Worm (Caenorhabditis elegans) whole organism, L1 larva: ENCODE measurements around the gene copb-2.

Experiments used
- alr-1 ChIP-seq: fragments of 200-800 bp; sonication (Bioruptor generic); optimal IDR thresholded peaks from 2 replicates; lab custom pipeline; 2018; ENCODE audit warnings: borderline replicate concordance, mild to moderate bottlenecking, missing genetic modification characterization, missing compliant biosample characterization
- blmp-1 ChIP-seq: fragments of 150-350 bp; optimal IDR thresholded peaks from 2 replicates; lab custom pipeline; 2014; ENCODE audit warnings: missing biosample characterization, missing genetic modification characterization
- ceh-63 ChIP-seq: fragments of 200-800 bp; sonication (Bioruptor generic); optimal IDR thresholded peaks from 2 replicates; lab custom pipeline; 2018; ENCODE audit warnings: mild to moderate bottlenecking, missing genetic modification characterization, missing compliant biosample characterization
- dpl-1 ChIP-seq, 3 experiments: fragments of 150-350 bp in 2 of 3; sonication (generic microtip) in 1 of 3; optimal IDR thresholded peaks; 2 replicates each; lab custom pipeline; 2014 to 2017; ENCODE audit warnings: missing biosample characterization in 3 of 3, missing genetic modification characterization in 3 of 3, missing genetic modification reagents in 3 of 3
- dsc-1 ChIP-seq: sonication (generic microtip); optimal IDR thresholded peaks from 2 replicates; lab custom pipeline; 2016; ENCODE audit warnings: mild to moderate bottlenecking, missing genetic modification characterization, missing compliant biosample characterization
- efl-1 ChIP-seq, 4 experiments: fragments of 150-350 bp; optimal IDR thresholded peaks in 3 of 4; peaks in 1 of 4; 1 replicate in 1 of 4; 2 replicates in 3 of 4; lab custom pipeline; 2014; ENCODE audit warnings: missing biosample characterization in 2 of 4, missing genetic modification characterization in 2 of 4, missing genetic modification reagents in 2 of 4
- egl-13 ChIP-seq: sonication (generic microtip); optimal IDR thresholded peaks from 2 replicates; lab custom pipeline; 2016; ENCODE audit warnings: missing genotype, missing genetic modification reagents, missing genetic modification characterization, missing compliant biosample characterization
- elt-2 ChIP-seq: sonication (generic microtip); optimal IDR thresholded peaks from 2 replicates; lab custom pipeline; 2016; ENCODE audit warnings: missing genetic modification characterization, mild to moderate bottlenecking, inconsistent platforms, missing compliant biosample characterization, missing genetic modification reagents
- fkh-10 ChIP-seq: sonication (generic microtip); optimal IDR thresholded peaks from 2 replicates; lab custom pipeline; 2017; ENCODE audit warnings: missing biosample characterization, missing genetic modification reagents, missing genetic modification characterization
- fkh-8 ChIP-seq: sonication (generic microtip); optimal IDR thresholded peaks from 2 replicates; lab custom pipeline; 2016; ENCODE audit warnings: mild to moderate bottlenecking, missing genetic modification characterization, missing compliant biosample characterization
- fos-1 ChIP-seq: fragments of 150-350 bp; optimal IDR thresholded peaks from 2 replicates; lab custom pipeline; 2014; ENCODE audit warnings: missing biosample characterization, missing genetic modification characterization
- jun-1 ChIP-seq: fragments of 150-350 bp; optimal IDR thresholded peaks from 2 replicates; lab custom pipeline; 2014; ENCODE audit warnings: missing biosample characterization, missing genetic modification reagents, missing genetic modification characterization
- lin-13 ChIP-seq: fragments of 150-350 bp; optimal IDR thresholded peaks from 2 replicates; lab custom pipeline; 2014; ENCODE audit warnings: missing biosample characterization, missing genetic modification reagents, missing genetic modification characterization
- lin-15B ChIP-seq: fragments of 150-350 bp; sonication (generic microtip); optimal IDR thresholded peaks from 3 replicates; lab custom pipeline; 2014; ENCODE audit warnings: missing biosample characterization, missing genetic modification characterization
- lin-35 ChIP-seq, 2 experiments: fragments of 150-350 bp; optimal IDR thresholded peaks; 2 replicates each; lab custom pipeline; 2014; ENCODE audit warnings: missing biosample characterization in 2 of 2, missing genetic modification characterization in 2 of 2, missing genetic modification reagents in 2 of 2
- lin-39 ChIP-seq: fragments of 150-350 bp; optimal IDR thresholded peaks from 2 replicates; lab custom pipeline; 2014; ENCODE audit warnings: missing biosample characterization, missing genetic modification reagents, missing genetic modification characterization
- mep-1 ChIP-seq: fragments of 150-350 bp; optimal IDR thresholded peaks from 2 replicates; lab custom pipeline; 2014; ENCODE audit warnings: missing biosample characterization, missing genetic modification characterization
- nhr-11 ChIP-seq: fragments of 150-350 bp; optimal IDR thresholded peaks from 2 replicates; lab custom pipeline; 2014; ENCODE audit warnings: missing biosample characterization, missing genetic modification characterization
- nhr-19 ChIP-seq: fragments of 200-800 bp; sonication (Bioruptor generic); conservative IDR thresholded peaks from 2 replicates; pipeline ENCODE4 v1.3.6; 2022; ENCODE audit warnings: missing genetic modification characterization, missing compliant biosample characterization
- nhr-28 ChIP-seq: fragments of 150-350 bp; optimal IDR thresholded peaks from 2 replicates; lab custom pipeline; 2014; ENCODE audit warnings: missing biosample characterization, missing genetic modification characterization
- nhr-47 ChIP-seq: sonication (generic microtip); optimal IDR thresholded peaks from 2 replicates; lab custom pipeline; 2016; ENCODE audit warnings: mild to moderate bottlenecking, missing genetic modification characterization, moderate library complexity, missing compliant biosample characterization
- nhr-71 ChIP-seq: sonication (generic microtip); optimal IDR thresholded peaks from 2 replicates; lab custom pipeline; 2016; ENCODE audit warnings: mild to moderate bottlenecking, missing genetic modification characterization, moderate library complexity, missing compliant biosample characterization
- nhr-84 ChIP-seq: sonication (generic microtip); optimal IDR thresholded peaks from 2 replicates; lab custom pipeline; 2017; ENCODE audit warnings: missing biosample characterization, missing genetic modification characterization
- nhr-85 ChIP-seq: sonication (generic microtip); peaks from one replicate; lab custom pipeline; 2016; ENCODE audit warnings: missing genetic modification characterization, inconsistent platforms, missing compliant biosample characterization
- nhr-90 ChIP-seq: sonication (generic microtip); optimal IDR thresholded peaks from 2 replicates; lab custom pipeline; 2016; ENCODE audit warnings: mild to moderate bottlenecking, missing genetic modification characterization, missing compliant biosample characterization; ENCODE audit not compliant: poor library complexity
- pag-3 ChIP-seq: sonication (generic microtip); optimal IDR thresholded peaks from 2 replicates; lab custom pipeline; 2017; ENCODE audit warnings: missing genetic modification characterization, mild to moderate bottlenecking, missing compliant biosample characterization, antibody characterized with exemption, borderline replicate concordance; ENCODE audit not compliant: insufficient read depth
- pax-3 ChIP-seq: fragments of 200-800 bp; sonication (Bioruptor generic); optimal IDR thresholded peaks from 2 replicates; lab custom pipeline; 2018; ENCODE audit warnings: mild to moderate bottlenecking, missing genetic modification characterization, moderate library complexity, missing compliant biosample characterization
- pqm-1 ChIP-seq: sonication (generic microtip); optimal IDR thresholded peaks from 3 replicates; lab custom pipeline; 2017; ENCODE audit warnings: missing biosample characterization, missing genetic modification characterization
- snpc-4 ChIP-seq: fragments of 150-350 bp; optimal IDR thresholded peaks from 2 replicates; lab custom pipeline; 2014; ENCODE audit warnings: missing biosample characterization, missing genetic modification characterization
- sox-4 ChIP-seq: sonication (generic microtip); optimal IDR thresholded peaks from 2 replicates; lab custom pipeline; 2016; ENCODE audit warnings: missing genetic modification characterization, missing compliant biosample characterization
- swsn-7 ChIP-seq: sonication (generic microtip); optimal IDR thresholded peaks from 2 replicates; lab custom pipeline; 2016; ENCODE audit warnings: missing genetic modification characterization, missing compliant biosample characterization
- tbx-2 ChIP-seq: sonication (generic microtip); optimal IDR thresholded peaks from 2 replicates; lab custom pipeline; 2016; ENCODE audit warnings: missing genetic modification characterization, missing compliant biosample characterization
- unc-30 ChIP-seq: sonication (generic microtip); optimal IDR thresholded peaks from 2 replicates; lab custom pipeline; 2017; ENCODE audit warnings: missing biosample characterization, missing genetic modification characterization
- unc-62 ChIP-seq: fragments of 150-350 bp; optimal IDR thresholded peaks from 2 replicates; lab custom pipeline; 2014; ENCODE audit warnings: missing biosample characterization, missing genetic modification reagents, missing genetic modification characterization
- xbp-1 ChIP-seq: sonication (generic microtip); optimal IDR thresholded peaks from 2 replicates; lab custom pipeline; 2016; ENCODE audit warnings: missing genetic modification characterization, missing compliant biosample characterization
- zag-1 ChIP-seq: fragments of 150-350 bp; optimal IDR thresholded peaks from 2 replicates; lab custom pipeline; 2014; ENCODE audit warnings: missing biosample characterization, missing genetic modification characterization
- zip-4 ChIP-seq: fragments of 200-800 bp; sonication (Bioruptor generic); optimal IDR thresholded peaks from 2 replicates; lab custom pipeline; 2018; ENCODE audit warnings: mild to moderate bottlenecking, missing genetic modification characterization, moderate library complexity, missing compliant biosample characterization
- ztf-4 ChIP-seq: fragments of 150-350 bp; optimal IDR thresholded peaks from 2 replicates; lab custom pipeline; 2014; ENCODE audit warnings: missing biosample characterization, missing genetic modification characterization

copb-2 gene

DNA sequence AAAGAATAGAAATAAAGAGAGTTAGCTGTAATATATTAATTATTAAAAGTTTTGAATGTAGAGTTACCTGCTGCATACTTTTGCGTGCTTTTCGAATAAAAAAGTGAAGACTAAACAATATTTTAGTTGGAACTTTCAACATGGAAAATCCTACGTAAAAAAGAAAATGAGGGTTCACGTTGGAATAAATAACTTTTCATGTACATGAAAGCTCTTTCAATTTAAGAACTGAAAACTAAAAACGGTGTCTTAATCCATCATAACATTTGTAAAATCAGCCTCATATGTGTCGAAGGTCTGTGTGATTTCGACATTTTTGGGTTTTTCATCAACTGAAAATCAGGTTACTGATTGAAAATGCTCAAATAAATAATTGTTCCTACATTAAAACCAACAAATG is 46.7 kb downstream of the copb-2 start, which contains the start of gene ttr-9:
Gene ttr-9 (minus strand): TSS at position 101 of the 400 bp plus-strand sequence.
- TF ChIP-seq alr-1 (tag; lab: Kevin White, UChicago) (no peak), tbx-2 (tag; lab: Kevin White, UChicago) (no peak), jun-1 (tag; lab: Kevin White, UChicago) (no peak), nhr-90 (no peak), pag-3 (tag; lab: Kevin White, UChicago) (no peak), pqm-1 (tag; lab: Kevin White, UChicago) (no peak), ceh-63 (GFP tag; lab: Kevin White, UChicago) (no peak), unc-30 (tag; lab: Kevin White, UChicago) (no peak), nhr-84 (tag; lab: Kevin White, UChicago) (no peak), sox-4 (no peak), egl-13 (tag; lab: Kevin White, UChicago) (no peak), lin-15B (tag; lab: Kevin White, UChicago) (no peak), nhr-28 (tag; lab: Kevin White, UChicago) (no peak)

DNA sequence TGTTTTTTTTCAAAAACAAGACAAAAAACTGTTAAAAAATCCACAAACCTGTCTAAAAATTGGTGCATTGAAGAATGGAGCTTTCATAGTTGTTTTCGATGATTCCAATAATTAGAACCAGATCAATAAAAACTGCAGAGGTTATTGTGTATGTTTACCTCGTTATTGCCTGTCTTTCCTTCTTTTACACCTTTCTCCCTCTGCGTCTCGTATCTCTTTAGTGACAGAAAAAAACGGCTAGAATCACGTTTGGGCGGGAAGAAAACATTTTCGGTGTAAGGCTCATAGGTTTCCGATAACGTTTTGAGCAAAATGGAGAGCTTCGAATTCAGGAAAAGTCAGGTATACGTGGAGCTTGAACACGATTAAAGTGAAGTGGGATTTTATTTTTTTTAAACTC is 49.1 kb downstream of the copb-2 start, which contains the start of gene ethe-1:
Gene ethe-1 (minus strand): TSS at position 150 of the 400 bp plus-strand sequence.
- TF ChIP-seq efl-1 (optimal IDR thresholded peaks at IDR 0.05; lab: Kevin White, UChicago) (peak; percentile 3 to 4), efl-1 (GFP tag; optimal IDR thresholded peaks at IDR 0.05 in 1 of 2; lab: Kevin White, UChicago) (peak in 1 of 2 experiments; percentile 91), blmp-1 (tag; lab: Kevin White, UChicago) (peak; percentile 14), lin-35 (GFP tag; optimal IDR thresholded peaks at IDR 0.05; lab: Kevin White, UChicago) (peak in 1 of 2 experiments; percentile 22), snpc-4 (tag; lab: Kevin White, UChicago) (peak; percentile 32), jun-1 (tag; lab: Kevin White, UChicago) (no peak), dpl-1 (GFP tag; optimal IDR thresholded peaks at IDR 0.05; lab: Kevin White, UChicago) (peak in 2 of 3 experiments; percentile 0 to 26)

DNA sequence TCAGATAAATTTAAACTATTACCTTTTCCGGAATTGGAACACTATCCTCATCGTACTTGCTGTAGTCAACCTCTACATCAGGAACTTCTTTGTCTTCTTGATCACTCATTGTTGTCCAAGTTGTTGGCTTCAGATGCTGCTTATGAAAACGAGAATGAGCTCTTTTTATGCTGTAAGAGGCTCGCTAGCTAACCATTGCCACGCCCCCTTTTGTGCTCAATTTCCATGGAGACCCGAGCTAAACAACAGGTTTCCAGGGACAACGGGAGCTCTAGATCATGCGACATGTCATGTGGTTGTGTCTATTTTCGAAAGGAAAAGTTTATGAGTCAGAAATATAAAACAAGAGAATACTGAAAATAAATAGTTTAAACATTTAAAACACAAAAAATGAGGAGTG is 50.9 kb downstream of the copb-2 start, which contains the start of gene C33A12.4:
Gene C33A12.4 (minus strand): TSS at position 131 of the 400 bp plus-strand sequence.
- TF ChIP-seq efl-1 (optimal IDR thresholded peaks at IDR 0.05; lab: Kevin White, UChicago) (no peak), efl-1 (GFP tag; optimal IDR thresholded peaks at IDR 0.05 in 1 of 2; lab: Kevin White, UChicago) (peak in 1 of 2 experiments; percentile 62), nhr-47 (tag; lab: Kevin White, UChicago) (peak; percentile 53), sox-4 (peak; percentile 50), nhr-11 (tag; lab: Kevin White, UChicago) (no peak), ztf-4 (tag; lab: Kevin White, UChicago) (peak; percentile 8), unc-62 (GFP tag; lab: Kevin White, UChicago) (no peak), xbp-1 (tag; lab: Kevin White, UChicago) (peak; percentile 30), fkh-10 (peak; percentile 24), dsc-1 (tag; lab: Kevin White, UChicago) (peak; percentile 41), lin-13 (GFP tag; lab: Kevin White, UChicago) (peak; percentile 5), nhr-19 (GFP tag; lab: Robert Waterston, UW) (no peak), fos-1 (tag; lab: Kevin White, UChicago) (peak; percentile 9), nhr-85 (tag; lab: Kevin White, UChicago) (no peak), elt-2 (tag; lab: Kevin White, UChicago) (no peak), fkh-8 (peak; percentile 95), mep-1 (tag; lab: Kevin White, UChicago) (peak; percentile 14), zag-1 (no peak), lin-39 (tag; lab: Kevin White, UChicago) (no peak), nhr-71 (tag; lab: Kevin White, UChicago) (peak; percentile 38), swsn-7 (tag; lab: Kevin White, UChicago) (peak; percentile 5), pax-3 (tag; lab: Kevin White, UChicago) (peak; percentile 10), zip-4 (GFP tag; lab: Kevin White, UChicago) (no peak)
- TF ChIP-seq, all 84 proteins: peak for 14
